Worm (Caenorhabditis elegans) whole organism, young adult: ENCODE data around the gene C16A11.3.

Experiments
- B0035.1 ChIP-seq: sonication (generic microtip); optimal IDR thresholded peaks from 2 replicates; lab custom pipeline; 2016; ENCODE audit warnings: missing genetic modification characterization, mild to moderate bottlenecking, missing compliant biosample characterization, missing genotype, missing genetic modification reagents
- F37B4.10 ChIP-seq: fragments of 200-800 bp; sonication (Bioruptor generic); IDR thresholded peaks from 2 replicates; pipeline ENCODE4 v1.3.6; 2022; ENCODE audit warnings: missing genetic modification characterization, missing compliant biosample characterization
- F55B11.4 ChIP-seq: sonication (generic microtip); optimal IDR thresholded peaks from 2 replicates; lab custom pipeline; 2016; ENCODE audit warnings: missing compliant biosample characterization, missing genetic modification characterization, borderline replicate concordance; ENCODE audit not compliant: insufficient read depth
- F57A8.1 ChIP-seq: fragments of 200-800 bp; sonication (Bioruptor generic); optimal IDR thresholded peaks from 2 replicates; lab custom pipeline; 2018; ENCODE audit warnings: mild to moderate bottlenecking, missing genetic modification characterization, moderate library complexity, missing compliant biosample characterization
- K12H6.12 ChIP-seq: fragments of 200-800 bp; sonication (Bioruptor generic); optimal IDR thresholded peaks from 2 replicates; lab custom pipeline; 2018; ENCODE audit warnings: mild to moderate bottlenecking, missing genetic modification characterization, missing compliant biosample characterization
- Y53F4B.3 ChIP-seq: fragments of 200-800 bp; sonication (Bioruptor generic); IDR thresholded peaks from 2 replicates; pipeline ENCODE4 v1.3.6; 2022; ENCODE audit warnings: missing genetic modification reagents, missing genetic modification characterization, missing compliant biosample characterization
- Y53G8AR.9 ChIP-seq: fragments of 200-800 bp; sonication (Bioruptor generic); conservative IDR thresholded peaks from 2 replicates; pipeline ENCODE4 v1.3.6; 2022; ENCODE audit warnings: missing genetic modification reagents, missing genetic modification characterization, missing compliant biosample characterization
- Y56A3A.18 ChIP-seq: fragments of 200-800 bp; sonication (Bioruptor generic); IDR thresholded peaks from 2 replicates; pipeline ENCODE4 v1.3.6; 2022; ENCODE audit warnings: missing genetic modification reagents, missing genetic modification characterization, missing compliant biosample characterization
- Y67H2A.10 ChIP-seq: fragments of 200-800 bp; sonication (Bioruptor generic); conservative IDR thresholded peaks from 2 replicates; pipeline ENCODE4 v1.3.6; 2022; ENCODE audit warnings: missing genetic modification reagents, missing genetic modification characterization, missing compliant biosample characterization
- ama-1 ChIP-seq, 3 experiments: fragments of 150-350 bp in 1 of 3; sonication (generic microtip) in 2 of 3; optimal IDR thresholded peaks; 2 replicates each; lab custom pipeline; 2014 to 2018; ENCODE audit warnings: missing biosample characterization in 2 of 3, missing genetic modification characterization in 2 of 3, missing genetic modification reagents in 2 of 3
- aptf-2 ChIP-seq: fragments of 200-800 bp; sonication (Bioruptor generic); conservative IDR thresholded peaks from 2 replicates; pipeline ENCODE4 v1.3.6; 2022; ENCODE audit warnings: missing genetic modification reagents, missing genetic modification characterization, missing compliant biosample characterization
- ceh-100 ChIP-seq: fragments of 200-800 bp; sonication (Bioruptor generic); IDR thresholded peaks from 2 replicates; pipeline ENCODE4 v1.3.6; 2022; ENCODE audit warnings: missing genetic modification reagents, missing genetic modification characterization, missing compliant biosample characterization
- ceh-27 ChIP-seq: fragments of 200-800 bp; sonication (Bioruptor generic); optimal IDR thresholded peaks from 2 replicates; lab custom pipeline; 2018; ENCODE audit warnings: mild to moderate bottlenecking, missing genetic modification characterization, moderate library complexity, missing compliant biosample characterization
- ceh-40 ChIP-seq: fragments of 200-800 bp; sonication (Bioruptor generic); IDR thresholded peaks from 2 replicates; pipeline ENCODE4 v1.3.6; 2022; ENCODE audit warnings: missing genetic modification characterization, missing compliant biosample characterization
- ceh-79 ChIP-seq: sonication (generic microtip); optimal IDR thresholded peaks from 2 replicates; lab custom pipeline; 2017; ENCODE audit warnings: mild to moderate bottlenecking, missing genetic modification characterization, missing compliant biosample characterization
- ceh-91 ChIP-seq: fragments of 200-800 bp; sonication (Bioruptor generic); IDR thresholded peaks from 2 replicates; pipeline ENCODE4 v1.3.6; 2022; ENCODE audit warnings: missing genetic modification reagents, missing genetic modification characterization, missing compliant biosample characterization
- die-1 ChIP-seq: sonication (generic microtip); optimal IDR thresholded peaks from 2 replicates; lab custom pipeline; 2016; ENCODE audit warnings: missing genotype, mild to moderate bottlenecking, missing genetic modification characterization, missing compliant biosample characterization
- dpl-1 ChIP-seq: fragments of 150-350 bp; optimal IDR thresholded peaks from 2 replicates; lab custom pipeline; 2014; ENCODE audit warnings: missing biosample characterization, missing genetic modification reagents, missing genetic modification characterization
- egl-44 ChIP-seq: fragments of 200-800 bp; sonication (Bioruptor generic); IDR thresholded peaks from 2 replicates; pipeline ENCODE4 v1.3.6; 2022; ENCODE audit warnings: missing genetic modification reagents, missing genetic modification characterization, missing compliant biosample characterization
- fkh-3 ChIP-seq: sonication (generic microtip); optimal IDR thresholded peaks from 2 replicates; lab custom pipeline; 2016; ENCODE audit warnings: mild to moderate bottlenecking, missing genetic modification characterization, missing compliant biosample characterization
- hrde-1 ChIP-seq: sonication (generic microtip); optimal IDR thresholded peaks from 2 replicates; lab custom pipeline; 2016; ENCODE audit warnings: missing genetic modification characterization, mild to moderate bottlenecking, missing compliant biosample characterization, moderate library complexity, missing genotype, missing genetic modification reagents, borderline replicate concordance
- lin-35 ChIP-seq, 3 experiments: fragments of 150-350 bp in 2 of 3; sonication (generic microtip) in 1 of 3; optimal IDR thresholded peaks; 2 replicates each; lab custom pipeline; 2014 to 2018; ENCODE audit warnings: missing biosample characterization in 3 of 3, missing genetic modification characterization in 3 of 3, missing genetic modification reagents in 3 of 3
- lin-40 ChIP-seq: sonication (generic microtip); optimal IDR thresholded peaks from 2 replicates; lab custom pipeline; 2016; ENCODE audit warnings: missing genetic modification characterization, mild to moderate bottlenecking, missing compliant biosample characterization, missing genotype, missing genetic modification reagents
- nfya-1 ChIP-seq: sonication (generic microtip); optimal IDR thresholded peaks from 2 replicates; lab custom pipeline; 2017; ENCODE audit warnings: antibody characterized with exemption, missing compliant biosample characterization, missing genetic modification characterization, borderline replicate concordance; ENCODE audit not compliant: insufficient read depth
- nfya-2 ChIP-seq: fragments of 200-800 bp; sonication (Bioruptor generic); IDR thresholded peaks from 2 replicates; pipeline ENCODE4 v1.3.6; 2022; ENCODE audit warnings: missing genetic modification reagents, missing genetic modification characterization, missing compliant biosample characterization
- pha-4 ChIP-seq: fragments of 150-350 bp; sonication (generic microtip); optimal IDR thresholded peaks from 2 replicates; lab custom pipeline; 2014; ENCODE audit warnings: missing biosample characterization, missing genetic modification reagents, missing genetic modification characterization
- rpc-1 ChIP-seq, 2 experiments: fragments of 150-350 bp in 1 of 2; sonication (generic microtip) in 1 of 2; optimal IDR thresholded peaks; 2 replicates each; lab custom pipeline; 2014 to 2018; ENCODE audit warnings: missing biosample characterization in 1 of 2, missing genetic modification characterization in 1 of 2, missing genetic modification reagents in 1 of 2, missing genotype in 1 of 2
- snpc-4 ChIP-seq, 5 experiments: fragments of 150-350 bp in 1 of 5; sonication (generic microtip) in 4 of 5; optimal IDR thresholded peaks; 2 replicates each; lab custom pipeline; 2014 to 2018; ENCODE audit warnings: missing genetic modification characterization in 5 of 5, missing biosample characterization in 3 of 5, antibody characterized with exemption in 2 of 5, mild to moderate bottlenecking in 2 of 5, missing compliant biosample characterization in 2 of 5, missing genotype in 2 of 5, moderate library complexity in 2 of 5, missing genetic modification reagents in 1 of 5
- tbp1 ChIP-seq: fragments of 200-800 bp; sonication (Bioruptor generic); optimal IDR thresholded peaks from 2 replicates; lab custom pipeline; 2018; ENCODE audit warnings: mild to moderate bottlenecking, missing genetic modification characterization, missing compliant biosample characterization
- unc-62 ChIP-seq: fragments of 150-350 bp; optimal IDR thresholded peaks from 2 replicates; lab custom pipeline; 2014; ENCODE audit warnings: missing biosample characterization, missing genetic modification reagents, missing genetic modification characterization
- xnd-1 ChIP-seq: sonication (generic microtip); optimal IDR thresholded peaks from 2 replicates; lab custom pipeline; 2016; ENCODE audit warnings: missing genotype, missing genetic modification reagents, missing genetic modification characterization, missing compliant biosample characterization
- zim-3 ChIP-seq: sonication (generic microtip); optimal IDR thresholded peaks from 2 replicates; lab custom pipeline; 2017; ENCODE audit warnings: mild to moderate bottlenecking, missing genetic modification characterization, moderate library complexity, missing compliant biosample characterization
- ztf-18 ChIP-seq: sonication (generic microtip); optimal IDR thresholded peaks from 2 replicates; lab custom pipeline; 2016; ENCODE audit warnings: missing genotype, mild to moderate bottlenecking, missing genetic modification characterization, missing compliant biosample characterization
- ztf-26 ChIP-seq: sonication (generic microtip); optimal IDR thresholded peaks from 2 replicates; lab custom pipeline; 2017; ENCODE audit warnings: missing genetic modification characterization, missing compliant biosample characterization

Gene C16A11.3

ce11 chrII:4258683-4259082, 29.3 kb downstream of the C16A11.3 start, which contains the start of gene clec-135:
Gene clec-135, minus strand, starts transcription at chrII:4258783.
- TF ChIP-seq snpc-4 (GFP tag; optimal IDR thresholded peaks at IDR 0.05; lab: Kevin White, UChicago) (no peak), snpc-4 (tag; optimal IDR thresholded peaks at IDR 0.05; lab: Kevin White, UChicago) (no peak), nfya-2 (GFP tag; lab: Robert Waterston, UW) (no peak), hrde-1 (tag; lab: Kevin White, UChicago) (no peak), K12H6.12 (tag; lab: Kevin White, UChicago) (no peak), dpl-1 (GFP tag; lab: Kevin White, UChicago) (no peak), aptf-2 (GFP tag; lab: Robert Waterston, UW) (no peak), xnd-1 (tag; lab: Kevin White, UChicago) (no peak)

- TF ChIP-seq nfya-1 (no peak), F37B4.10 (GFP tag; lab: Robert Waterston, UW) (no peak), lin-35 (GFP tag; optimal IDR thresholded peaks at IDR 0.05; lab: Kevin White, UChicago) (no peak), xnd-1 (tag; lab: Kevin White, UChicago) (no peak), B0035.1 (tag; lab: Kevin White, UChicago) (no peak), Y67H2A.10 (GFP tag; lab: Robert Waterston, UW) (no peak), egl-44 (GFP tag; lab: Robert Waterston, UW) (no peak), Y53G8AR.9 (no peak), unc-62 (GFP tag; lab: Kevin White, UChicago) (no peak), ceh-40 (GFP tag; lab: Robert Waterston, UW) (no peak)
- TF ChIP-seq, all 124 proteins: peak for 0
Observed at ce11 chrII:4267711-4268110, 38.4 kb downstream of the C16A11.3 start.

- TF ChIP-seq Y53G8AR.9 (no peak), F55B11.4 (tag; lab: Kevin White, UChicago) (no peak), Y56A3A.18 (GFP tag; lab: Robert Waterston, UW) (no peak), F37B4.10 (GFP tag; lab: Robert Waterston, UW) (no peak), die-1 (tag; lab: Kevin White, UChicago) (no peak), ama-1 (optimal IDR thresholded peaks at IDR 0.05; lab: Kevin White, UChicago) (no peak), ama-1 (GFP tag; optimal IDR thresholded peaks at IDR 0.05; lab: Kevin White, UChicago) (no peak), pha-4 (no peak), F57A8.1 (GFP tag; lab: Kevin White, UChicago) (no peak), ceh-27 (no peak), ztf-18 (tag; lab: Kevin White, UChicago) (no peak), rpc-1 (optimal IDR thresholded peaks at IDR 0.05; lab: Kevin White, UChicago) (no peak), rpc-1 (tag; optimal IDR thresholded peaks at IDR 0.05; lab: Kevin White, UChicago) (no peak), ztf-26 (tag; lab: Kevin White, UChicago) (no peak), Y53F4B.3 (GFP tag; lab: Robert Waterston, UW) (no peak), ceh-100 (GFP tag; lab: Robert Waterston, UW) (no peak), tbp1 (GFP tag; lab: Kevin White, UChicago) (no peak), ceh-91 (GFP tag; lab: Robert Waterston, UW) (no peak), lin-40 (tag; lab: Kevin White, UChicago) (no peak)
Observed at ce11 chrII:4275637-4276252, 46.4 kb downstream of the C16A11.3 start, which contains the start of gene npr-42. Gene npr-42, plus strand, starts transcription at chrII:4276202.

- TF ChIP-seq fkh-3 (no peak), zim-3 (no peak), ceh-79 (tag; lab: Kevin White, UChicago) (no peak), ceh-100 (GFP tag; lab: Robert Waterston, UW) (no peak)
Observed at ce11 chrII:4276924-4277323, 47.6 kb downstream of the C16A11.3 start.
